Worm (Caenorhabditis elegans) whole organism, late embryonic: ENCODE measurements around the gene moc-2.

Experiments
- C08G9.2 ChIP-seq: sonication (generic microtip); optimal IDR thresholded peaks from 2 replicates; lab custom pipeline; 2016; ENCODE audit warnings: mild to moderate bottlenecking, missing genetic modification characterization, moderate library complexity, missing compliant biosample characterization
- F13H6.1 ChIP-seq: sonication (generic microtip); optimal IDR thresholded peaks from 2 replicates; lab custom pipeline; 2016; ENCODE audit warnings: missing genetic modification characterization, missing compliant biosample characterization
- K02D7.2 ChIP-seq: sonication (generic microtip); optimal IDR thresholded peaks from 2 replicates; lab custom pipeline; 2017; ENCODE audit warnings: mild to moderate bottlenecking, missing genetic modification characterization, missing compliant biosample characterization
- Y22D7AL.16 ChIP-seq: sonication (generic microtip); optimal IDR thresholded peaks from 2 replicates; lab custom pipeline; 2016; ENCODE audit warnings: missing genetic modification characterization, missing compliant biosample characterization
- ahr-1 ChIP-seq: sonication (generic microtip); optimal IDR thresholded peaks from 2 replicates; lab custom pipeline; 2016; ENCODE audit warnings: missing genetic modification characterization, missing compliant biosample characterization
- ceh-14 ChIP-seq: sonication (generic microtip); optimal IDR thresholded peaks from 2 replicates; lab custom pipeline; 2016; ENCODE audit warnings: missing genotype, missing genetic modification characterization, missing compliant biosample characterization
- ceh-2 ChIP-seq: sonication (generic microtip); optimal IDR thresholded peaks from 2 replicates; lab custom pipeline; 2016; ENCODE audit warnings: missing genotype, missing genetic modification characterization, missing compliant biosample characterization
- ceh-22 ChIP-seq: sonication (generic microtip); optimal IDR thresholded peaks from 2 replicates; lab custom pipeline; 2017; ENCODE audit warnings: missing biosample characterization, missing genetic modification characterization
- ceh-24 ChIP-seq: sonication (generic microtip); optimal IDR thresholded peaks from 2 replicates; lab custom pipeline; 2016; ENCODE audit warnings: mild to moderate bottlenecking, missing genetic modification characterization, missing compliant biosample characterization
- ceh-31 ChIP-seq: sonication (generic microtip); optimal IDR thresholded peaks from 2 replicates; lab custom pipeline; 2016; ENCODE audit warnings: missing genetic modification characterization, missing compliant biosample characterization
- ceh-48 ChIP-seq: sonication (generic microtip); optimal IDR thresholded peaks from 2 replicates; lab custom pipeline; 2016; ENCODE audit warnings: missing genetic modification characterization, inconsistent platforms, missing compliant biosample characterization
- che-1 ChIP-seq: sonication (generic microtip); optimal IDR thresholded peaks from 2 replicates; lab custom pipeline; 2016; ENCODE audit warnings: mild to moderate bottlenecking, missing genetic modification characterization, missing compliant biosample characterization
- elt-2 ChIP-seq: sonication (generic microtip); optimal IDR thresholded peaks from 2 replicates; lab custom pipeline; 2016; ENCODE audit warnings: missing genetic modification reagents, missing genetic modification characterization, missing compliant biosample characterization
- fax-1 ChIP-seq: sonication (generic microtip); optimal IDR thresholded peaks from 2 replicates; lab custom pipeline; 2016; ENCODE audit warnings: missing genotype, missing genetic modification characterization, missing compliant biosample characterization
- fkh-6 ChIP-seq: sonication (generic microtip); optimal IDR thresholded peaks from 2 replicates; lab custom pipeline; 2016; ENCODE audit warnings: missing genetic modification characterization, missing compliant biosample characterization
- hlh-30 ChIP-seq: sonication (generic microtip); optimal IDR thresholded peaks from 2 replicates; lab custom pipeline; 2017; ENCODE audit warnings: antibody characterized with exemption, missing genetic modification characterization, missing compliant biosample characterization; ENCODE audit not compliant: insufficient read depth
- hlh-6 ChIP-seq: sonication (generic microtip); optimal IDR thresholded peaks from 2 replicates; lab custom pipeline; 2016; ENCODE audit warnings: missing genotype, missing genetic modification characterization, missing compliant biosample characterization
- hlh-8 ChIP-seq: sonication (generic microtip); optimal IDR thresholded peaks from 2 replicates; lab custom pipeline; 2016; ENCODE audit warnings: missing genotype, missing genetic modification characterization, missing compliant biosample characterization
- nhr-11 ChIP-seq: fragments of 150-350 bp; optimal IDR thresholded peaks from 2 replicates; lab custom pipeline; 2014; ENCODE audit warnings: missing biosample characterization, missing genetic modification characterization
- nhr-232 ChIP-seq: sonication (generic microtip); optimal IDR thresholded peaks from 2 replicates; lab custom pipeline; 2016; ENCODE audit warnings: missing genetic modification characterization, missing compliant biosample characterization
- odd-2 ChIP-seq: sonication (generic microtip); optimal IDR thresholded peaks from 2 replicates; lab custom pipeline; 2017; ENCODE audit warnings: antibody characterized with exemption, mild to moderate bottlenecking, missing genetic modification characterization, missing compliant biosample characterization
- pat-9 ChIP-seq: fragments of 200-800 bp; sonication (Bioruptor generic); optimal IDR thresholded peaks from 2 replicates; lab custom pipeline; 2018; ENCODE audit warnings: mild to moderate bottlenecking, missing genetic modification characterization, moderate library complexity, missing compliant biosample characterization
- pax-1 ChIP-seq: fragments of 150-350 bp; optimal IDR thresholded peaks from 2 replicates; lab custom pipeline; 2014; ENCODE audit warnings: missing biosample characterization, missing genetic modification characterization
- pha-2 ChIP-seq: sonication (generic microtip); optimal IDR thresholded peaks from 2 replicates; lab custom pipeline; 2017; ENCODE audit warnings: mild to moderate bottlenecking, missing genetic modification characterization, missing compliant biosample characterization
- pha-4 ChIP-seq: fragments of 150-350 bp; optimal IDR thresholded peaks from 2 replicates; lab custom pipeline; 2018; ENCODE audit warnings: missing biosample characterization, missing genetic modification reagents, missing genetic modification characterization
- pqm-1 ChIP-seq: sonication (generic microtip); optimal IDR thresholded peaks from 2 replicates; lab custom pipeline; 2016; ENCODE audit warnings: missing genetic modification characterization, missing compliant biosample characterization
- pros-1 ChIP-seq: fragments of 150-350 bp; optimal IDR thresholded peaks from 2 replicates; lab custom pipeline; 2014; ENCODE audit warnings: missing biosample characterization, missing genetic modification reagents, missing genetic modification characterization
- ref-2 ChIP-seq: sonication (generic microtip); optimal IDR thresholded peaks from 2 replicates; lab custom pipeline; 2016; ENCODE audit warnings: missing genetic modification characterization, missing compliant biosample characterization
- sox-4 ChIP-seq: sonication (generic microtip); optimal IDR thresholded peaks from 2 replicates; lab custom pipeline; 2017; ENCODE audit warnings: mild to moderate bottlenecking, missing genetic modification characterization, inconsistent platforms, missing compliant biosample characterization
- tbx-2 ChIP-seq: sonication (generic microtip); optimal IDR thresholded peaks from 2 replicates; lab custom pipeline; 2016; ENCODE audit warnings: missing genetic modification characterization, missing compliant biosample characterization
- tbx-7 ChIP-seq: sonication (generic microtip); optimal IDR thresholded peaks from 2 replicates; lab custom pipeline; 2016; ENCODE audit warnings: missing genotype, missing genetic modification characterization, missing compliant biosample characterization
- unc-3 ChIP-seq, 2 experiments: fragments of 200-800 bp in 1 of 2; sonication (Bioruptor generic) in 1 of 2; sonication (generic microtip) in 1 of 2; conservative IDR thresholded peaks in 1 of 2; optimal IDR thresholded peaks in 1 of 2; 2 replicates each; pipeline versions ENCODE4 v1.3.6 to Lab custom; 2016 to 2022; ENCODE audit warnings: missing compliant biosample characterization in 2 of 2, missing genetic modification characterization in 2 of 2, missing genetic modification reagents in 1 of 2
- unc-55 ChIP-seq: sonication (generic microtip); optimal IDR thresholded peaks from 2 replicates; lab custom pipeline; 2017; ENCODE audit warnings: missing biosample characterization, missing genetic modification reagents, missing genetic modification characterization
- unc-86 ChIP-seq: sonication (generic microtip); optimal IDR thresholded peaks from 2 replicates; lab custom pipeline; 2016; ENCODE audit warnings: missing genetic modification characterization, missing compliant biosample characterization
- ztf-16 ChIP-seq: sonication (generic microtip); optimal IDR thresholded peaks from 2 replicates; lab custom pipeline; 2017; ENCODE audit warnings: missing genetic modification characterization, missing compliant biosample characterization

Gene moc-2

ce11 chrV:6510622-6511021 lies 6.6 kb upstream of the moc-2 start:
- no peak for TF ChIP-seq pqm-1 (tag; lab: Kevin White, UChicago)
- TF ChIP-seq ceh-31 (tag; lab: Kevin White, UChicago): no peak
- TF ChIP-seq F13H6.1 (tag; lab: Kevin White, UChicago): no peak
- TF ChIP-seq pha-2: no peak
- no peak for TF ChIP-seq unc-3 (GFP tag; conservative IDR thresholded peaks at IDR 0.05; lab: Robert Waterston, UW)
- no peak for TF ChIP-seq unc-3 (tag; optimal IDR thresholded peaks at IDR 0.05; lab: Kevin White, UChicago)
- no peak for TF ChIP-seq unc-55
- TF ChIP-seq tbx-7 (tag; lab: Kevin White, UChicago): no peak
- no peak for TF ChIP-seq pros-1 (tag; lab: Kevin White, UChicago)
- TF ChIP-seq che-1 (tag; lab: Kevin White, UChicago): no peak
- no peak for TF ChIP-seq ceh-14 (tag; lab: Kevin White, UChicago)
- TF ChIP-seq fax-1 (tag; lab: Kevin White, UChicago): no peak
- TF ChIP-seq Y22D7AL.16 (tag; lab: Kevin White, UChicago): no peak
- no peak for TF ChIP-seq hlh-6 (tag; lab: Kevin White, UChicago)
- TF ChIP-seq tbx-2: no peak
- TF ChIP-seq ceh-22: no peak

ce11 chrV:6509717-6510116 lies 5.7 kb upstream of the moc-2 start, which contains the start of gene ubh-2:
Gene ubh-2, minus strand, starts transcription at chrV:6509817.
- TF ChIP-seq odd-2 (tag; lab: Kevin White, UChicago) (no peak), C08G9.2 (tag; lab: Kevin White, UChicago) (no peak), ceh-48 (tag; lab: Kevin White, UChicago) (no peak)

- TF ChIP-seq unc-86 (no peak), pqm-1 (tag; lab: Kevin White, UChicago) (no peak), elt-2 (tag; lab: Kevin White, UChicago) (no peak), ref-2 (tag; lab: Kevin White, UChicago) (no peak), hlh-30 (tag; lab: Kevin White, UChicago) (no peak), odd-2 (tag; lab: Kevin White, UChicago) (no peak), ceh-22 (no peak), tbx-7 (tag; lab: Kevin White, UChicago) (no peak)
- TF ChIP-seq, all 69 proteins: peak for 0
Measured at ce11 chrV:6508703-6509102, 4.7 kb upstream of the moc-2 start, which contains the start of gene ubh-3. Gene ubh-3, minus strand, starts transcription at chrV:6508803.

- TF ChIP-seq hlh-6 (tag; lab: Kevin White, UChicago) (no peak), F13H6.1 (tag; lab: Kevin White, UChicago) (no peak), fkh-6 (no peak), ztf-16 (no peak), nhr-11 (no peak), sox-4 (tag; lab: Kevin White, UChicago) (no peak), fax-1 (tag; lab: Kevin White, UChicago) (no peak), ceh-2 (tag; lab: Kevin White, UChicago) (no peak), pat-9 (no peak), nhr-232 (tag; lab: Kevin White, UChicago) (no peak), ceh-48 (tag; lab: Kevin White, UChicago) (no peak), unc-3 (GFP tag; conservative IDR thresholded peaks at IDR 0.05; lab: Robert Waterston, UW) (no peak), unc-3 (tag; optimal IDR thresholded peaks at IDR 0.05; lab: Kevin White, UChicago) (no peak), hlh-8 (tag; lab: Kevin White, UChicago) (no peak), pax-1 (no peak), ceh-24 (tag; lab: Kevin White, UChicago) (no peak), ahr-1 (tag; lab: Kevin White, UChicago) (no peak), K02D7.2 (tag; lab: Kevin White, UChicago) (no peak), pha-4 (no peak), pha-2 (no peak)
Measured at ce11 chrV:6506238-6506956, 2.4 kb upstream of the moc-2 start.
